Fruit fly (Drosophila melanogaster): ENCODE measurements around the gene CG14285.

The CG14285 gene

dm6 chr3R:18995556-18996272 lies 29.2 kb upstream of the CG14285 start (continued):
- TF ChIP-seq CG15514 (GFP tag; optimal IDR thresholded peaks at IDR 0.05) (peak; percentile 37), CG12236 (GFP tag; optimal IDR thresholded peaks at IDR 0.05) (peak; percentile 44), ttk (GFP tag; IDR thresholded peaks at IDR 0.05) (peak; percentile 76), bcd (GFP tag; optimal IDR thresholded peaks at IDR 0.05) (peak; percentile 74), Aef1 (GFP tag; IDR thresholded peaks at IDR 0.05) (peak; percentile 67), fd64A (GFP tag; optimal IDR thresholded peaks at IDR 0.05) (peak; percentile 64), trh (GFP tag; optimal IDR thresholded peaks at IDR 0.05) (peak; percentile 46), CG3726 (GFP tag; IDR thresholded peaks at IDR 0.05) (peak; percentile 60; the same call in 1 of the 3 replicates), MTF-1 (GFP tag; optimal IDR thresholded peaks at IDR 0.05; ENCODE audit: borderline replicate concordance) (peak; percentile 25), toy (GFP tag; IDR thresholded peaks at IDR 0.05) (no peak), CG4328 (GFP tag; optimal IDR thresholded peaks at IDR 0.05) (peak; percentile 22), Chrac-16 (GFP tag; optimal IDR thresholded peaks at IDR 0.05) (peak; percentile 70), sisA (GFP tag; IDR thresholded peaks at IDR 0.05) (peak; percentile 88), CG6813 (GFP tag; optimal IDR thresholded peaks at IDR 0.05) (peak; percentile 54), CG8281 (tag; optimal IDR thresholded peaks at IDR 0.05) (peak; percentile 24), TFAM (GFP tag; optimal IDR thresholded peaks at IDR 0.05) (peak; percentile 49), gro (GFP tag; optimal IDR thresholded peaks at IDR 0.05) (no peak), CG17385 (GFP tag; optimal IDR thresholded peaks at IDR 0.05) (peak; percentile 75), CG12391 (tag; optimal IDR thresholded peaks at IDR 0.05) (peak; percentile 86), Nf-YA (GFP tag; IDR thresholded peaks at IDR 0.05) (peak; percentile 51; the same call in 1 of the 2 replicates), gce (GFP tag; IDR thresholded peaks at IDR 0.05) (peak; percentile 65; the same call in 1 of the 3 replicates), wek (GFP tag; optimal IDR thresholded peaks at IDR 0.05) (no peak), aop (GFP tag; IDR thresholded peaks at IDR 0.05) (no peak), Drgx (GFP tag; IDR thresholded peaks at IDR 0.05) (peak; percentile 88), Ssrp (tag; optimal IDR thresholded peaks at IDR 0.05) (peak; percentile 82), Sox100B (GFP tag; optimal IDR thresholded peaks at IDR 0.05) (peak; percentile 80), tx (GFP tag; optimal IDR thresholded peaks at IDR 0.05) (no peak), HHEX (GFP tag; optimal IDR thresholded peaks at IDR 0.05) (peak; percentile 70), pho (GFP tag; optimal IDR thresholded peaks at IDR 0.05) (no peak), ind (GFP tag; optimal IDR thresholded peaks at IDR 0.05) (peak; percentile 63), CG3065 (GFP tag; optimal IDR thresholded peaks at IDR 0.05) (peak; percentile 22), CG14014 (GFP tag; IDR thresholded peaks at IDR 0.05) (peak; percentile 69; the same call in 1 of the 2 replicates), Myb (GFP tag; optimal IDR thresholded peaks at IDR 0.05) (no peak), CG11085 (GFP tag; IDR thresholded peaks at IDR 0.05) (no peak), hbn (GFP tag; IDR thresholded peaks at IDR 0.05; ENCODE audit: partially characterized antibody) (no peak), CG13424 (tag; optimal IDR thresholded peaks at IDR 0.05) (peak; percentile 82), CG17359 (tag; optimal IDR thresholded peaks at IDR 0.05) (peak; percentile 90), CG11093 (GFP tag; IDR thresholded peaks at IDR 0.05) (peak; percentile 65; the same call in 2 of the 3 replicates), Ada2b (GFP tag; IDR thresholded peaks at IDR 0.05) (peak; percentile 83), CG2202 (tag; optimal IDR thresholded peaks at IDR 0.05) (peak; percentile 57), bigmax (GFP tag; optimal IDR thresholded peaks at IDR 0.05) (no peak), ssp (GFP tag; IDR thresholded peaks at IDR 0.05) (peak; percentile 61), CG31365 (tag; optimal IDR thresholded peaks at IDR 0.05) (no peak), Poxn (GFP tag; IDR thresholded peaks at IDR 0.05) (no peak), CG11247 (GFP tag; IDR thresholded peaks at IDR 0.05) (no peak), sr (GFP tag; IDR thresholded peaks at IDR 0.05) (peak; percentile 73; the same call in 2 of the 3 replicates), wdn (GFP tag; IDR thresholded peaks at IDR 0.05) (0 out of 2 replicates have a peak, but pooled peaks have one; percentile 26), HLH4C (GFP tag; IDR thresholded peaks at IDR 0.05; ENCODE audit: partially characterized antibody) (no peak), otp (GFP tag; IDR thresholded peaks at IDR 0.05) (peak; percentile 85)

Measured in whole organism, embryonic.